5 worm cellular contexts compared by ENCODE assay signal in genomic region chrIV:16415100-16415973, ce11.
TF ChIP-seq lines count a peak whose summit lies in the region.

No protein-coding gene starts in this region.

TF ChIP-seq in whole organism, L1 larva, 84 proteins besides CTCF, POLR2A, EP300 and RAD21 (continues in another document):
- TF ChIP-seq ztf-11 (tag; optimal IDR thresholded peaks at IDR 0.05; lab: Kevin White, UChicago) (peak in 1 of 2 experiments; percentile 98), isw-1 (GFP tag; IDR thresholded peaks at IDR 0.05; lab: Robert Waterston, UW) (peak; percentile 73), elt-3 (tag; optimal IDR thresholded peaks at IDR 0.05; lab: Kevin White, UChicago) (peak in 2 of 6 experiments; percentile 42 to 64), tbx-2 (tag; optimal IDR thresholded peaks at IDR 0.05; lab: Kevin White, UChicago) (peak; percentile 91), hlh-4 (tag; optimal IDR thresholded peaks at IDR 0.05; lab: Kevin White, UChicago) (peak; percentile 94), nhr-90 (tag; optimal IDR thresholded peaks at IDR 0.05; lab: Kevin White, UChicago; ENCODE audit: poor library complexity) (peak; percentile 96), dpl-1 (GFP tag; optimal IDR thresholded peaks at IDR 0.05; lab: Kevin White, UChicago) (peak; percentile 92 to 97 (median 96)), aly-2 (tag; optimal IDR thresholded peaks at IDR 0.05; lab: Kevin White, UChicago) (peak; percentile 62), lin-14 (GFP tag; optimal IDR thresholded peaks at IDR 0.05; lab: Kevin White, UChicago) (peak; percentile 73), lsy-2 (tag; optimal IDR thresholded peaks at IDR 0.05; lab: Kevin White, UChicago) (peak; percentile 74 to 81), C34B4.2 (tag; optimal IDR thresholded peaks at IDR 0.05; lab: Kevin White, UChicago) (peak; percentile 41), F16B12.6 (tag; optimal IDR thresholded peaks at IDR 0.05; lab: Kevin White, UChicago) (peak; percentile 6), blmp-1 (tag; optimal IDR thresholded peaks at IDR 0.05; lab: Kevin White, UChicago) (peak; percentile 42), swsn-7 (tag; optimal IDR thresholded peaks at IDR 0.05; lab: Kevin White, UChicago) (peak; percentile 88), zag-1 (tag; optimal IDR thresholded peaks at IDR 0.05; lab: Kevin White, UChicago) (no peak), hlh-17 (GFP tag; optimal IDR thresholded peaks at IDR 0.05; lab: Kevin White, UChicago; ENCODE audit: borderline replicate concordance) (peak; percentile 82), sptf-1 (tag; optimal IDR thresholded peaks at IDR 0.05; lab: Kevin White, UChicago) (no peak)

TF ChIP-seq in whole organism, L3 larva, 47 proteins besides CTCF, POLR2A, EP300 and RAD21 (continues in another document):
- TF ChIP-seq elt-2 (tag; optimal IDR thresholded peaks at IDR 0.05; lab: Kevin White, UChicago) (peak; percentile 5), unc-39 (tag; optimal IDR thresholded peaks at IDR 0.05; lab: Kevin White, UChicago) (no peak), ZK546.5 (tag; optimal IDR thresholded peaks at IDR 0.05; lab: Kevin White, UChicago) (no peak), tbx-2 (tag; optimal IDR thresholded peaks at IDR 0.05; lab: Kevin White, UChicago) (peak; percentile 14), skn-1 (tag; optimal IDR thresholded peaks at IDR 0.05; lab: Kevin White, UChicago) (peak; percentile 42), nhr-28 (tag; optimal IDR thresholded peaks at IDR 0.05; lab: Kevin White, UChicago) (no peak), nhr-67 (tag; optimal IDR thresholded peaks at IDR 0.05; lab: Kevin White, UChicago) (no peak), nhr-237 (tag; optimal IDR thresholded peaks at IDR 0.05; lab: Kevin White, UChicago) (no peak), elt-1 (tag; optimal IDR thresholded peaks at IDR 0.05; lab: Kevin White, UChicago) (no peak), lsy-12 (tag; optimal IDR thresholded peaks at IDR 0.05; lab: Kevin White, UChicago) (peak; percentile 67), nhr-12 (tag; optimal IDR thresholded peaks at IDR 0.05; lab: Kevin White, UChicago) (no peak), lin-39 (tag; optimal IDR thresholded peaks at IDR 0.05; lab: Kevin White, UChicago) (no peak), ztf-11 (tag; optimal IDR thresholded peaks at IDR 0.05; lab: Kevin White, UChicago) (no peak), jun-1 (tag; optimal IDR thresholded peaks at IDR 0.05; lab: Kevin White, UChicago) (no peak), sea-2 (GFP tag; optimal IDR thresholded peaks at IDR 0.05; lab: Kevin White, UChicago) (no peak), ama-1 (optimal IDR thresholded peaks at IDR 0.05; lab: Kevin White, UChicago) (no peak), ceh-16 (tag; optimal IDR thresholded peaks at IDR 0.05; lab: Kevin White, UChicago) (no peak), snpc-4 (tag; optimal IDR thresholded peaks at IDR 0.05; lab: Kevin White, UChicago) (peak; percentile 54), pqm-1 (tag; optimal IDR thresholded peaks at IDR 0.05; lab: Kevin White, UChicago) (no peak), R02D3.7 (tag; optimal IDR thresholded peaks at IDR 0.05; lab: Kevin White, UChicago) (peak; percentile 10)

TF ChIP-seq in whole organism, early embryonic, 17 proteins besides CTCF, POLR2A, EP300 and RAD21:
- TF ChIP-seq ceh-13 (GFP tag; optimal IDR thresholded peaks at IDR 0.05; lab: Kevin White, UChicago) (no peak), tbx-37 (GFP tag; conservative IDR thresholded peaks at IDR 0.05; lab: Robert Waterston, UW) (peak; percentile 80), tbx-11 (GFP tag; IDR thresholded peaks at IDR 0.05; lab: Robert Waterston, UW) (no peak), sea-1 (GFP tag; conservative IDR thresholded peaks at IDR 0.05; lab: Robert Waterston, UW) (0 out of 2 replicates have a peak, but pooled peaks have one; percentile 9), ets-7 (tag; optimal IDR thresholded peaks at IDR 0.05; lab: Kevin White, UChicago) (no peak), hnd-1 (tag; optimal IDR thresholded peaks at IDR 0.05; lab: Kevin White, UChicago) (no peak), hmbx-1 (tag; optimal IDR thresholded peaks at IDR 0.05; lab: Kevin White, UChicago) (no peak), aly-1 (tag; optimal IDR thresholded peaks at IDR 0.05; lab: Kevin White, UChicago) (no peak), flt-1 (GFP tag; IDR thresholded peaks at IDR 0.05; lab: Robert Waterston, UW) (no peak), F13C5.2 (tag; optimal IDR thresholded peaks at IDR 0.05; lab: Kevin White, UChicago) (peak; percentile 5), scrt-1 (GFP tag; IDR thresholded peaks at IDR 0.05; lab: Robert Waterston, UW) (no peak), pes-1 (GFP tag; IDR thresholded peaks at IDR 0.05; lab: Robert Waterston, UW) (peak; percentile 74)

TF ChIP-seq in whole organism, midembryonic, 9 proteins besides CTCF, POLR2A, EP300 and RAD21:
- TF ChIP-seq ztf-23 (GFP tag; IDR thresholded peaks at IDR 0.05; lab: Robert Waterston, UW), result peak; percentile 69
- TF ChIP-seq cog-1 (tag; optimal IDR thresholded peaks at IDR 0.05; lab: Kevin White, UChicago), result peak; percentile 26
- TF ChIP-seq med-1 (GFP tag; optimal IDR thresholded peaks at IDR 0.05; lab: Kevin White, UChicago; ENCODE audit: insufficient read depth), result no peak
- TF ChIP-seq flt-1 (GFP tag; IDR thresholded peaks at IDR 0.05; lab: Robert Waterston, UW), result peak; percentile 76
- TF ChIP-seq tab-1 (GFP tag; IDR thresholded peaks at IDR 0.05; lab: Robert Waterston, UW), result no peak
- no peak for TF ChIP-seq ref-1 (GFP tag; conservative IDR thresholded peaks at IDR 0.05; lab: Robert Waterston, UW)
- TF ChIP-seq T22C8.4 (GFP tag; IDR thresholded peaks at IDR 0.05; lab: Robert Waterston, UW), result peak; percentile 26; the same call in 1 of the 2 replicates
- 0 out of 2 replicates have a peak, but pooled peaks have one; percentile 35 for TF ChIP-seq ztf-29 (GFP tag; IDR thresholded peaks at IDR 0.05; lab: Robert Waterston, UW)
- TF ChIP-seq klf-2 (GFP tag; conservative IDR thresholded peaks at IDR 0.05; lab: Robert Waterston, UW), result peak; percentile 64

TF ChIP-seq in whole organism, young adult, 124 proteins besides CTCF, POLR2A, EP300 and RAD21 (continues in another document):
- peak; percentile 54 for TF ChIP-seq F33H1.4 (GFP tag; IDR thresholded peaks at IDR 0.05; lab: Robert Waterston, UW)
- TF ChIP-seq akir-1 (GFP tag; optimal IDR thresholded peaks at IDR 0.05; lab: Kevin White, UChicago), result no peak
- TF ChIP-seq ztf-3 (GFP tag; optimal IDR thresholded peaks at IDR 0.05; lab: Kevin White, UChicago), result no peak
- peak; percentile 92 for TF ChIP-seq ztf-25 (GFP tag; IDR thresholded peaks at IDR 0.05; lab: Robert Waterston, UW)
- TF ChIP-seq F10E7.11 (tag; optimal IDR thresholded peaks at IDR 0.05; lab: Kevin White, UChicago), result peak; percentile 19
- TF ChIP-seq tbx-9 (tag; optimal IDR thresholded peaks at IDR 0.05; lab: Kevin White, UChicago; ENCODE audit: borderline replicate concordance), result no peak
- no peak for TF ChIP-seq ztf-26 (tag; optimal IDR thresholded peaks at IDR 0.05; lab: Kevin White, UChicago)
- TF ChIP-seq F55B11.4 (tag; optimal IDR thresholded peaks at IDR 0.05; lab: Kevin White, UChicago; ENCODE audit: borderline replicate concordance, insufficient read depth), result no peak
- TF ChIP-seq dpl-1 (GFP tag; optimal IDR thresholded peaks at IDR 0.05; lab: Kevin White, UChicago), result peak; percentile 75
- TF ChIP-seq athp-1 (tag; optimal IDR thresholded peaks at IDR 0.05; lab: Kevin White, UChicago), result peak; percentile 74
- TF ChIP-seq lag-1 (GFP tag; IDR thresholded peaks at IDR 0.05; lab: Robert Waterston, UW), result no peak
- TF ChIP-seq xnd-1 (tag; optimal IDR thresholded peaks at IDR 0.05; lab: Kevin White, UChicago), result no peak
- TF ChIP-seq D2030.7 (GFP tag; IDR thresholded peaks at IDR 0.05; lab: Robert Waterston, UW), result peak; percentile 84
- TF ChIP-seq sptf-2 (GFP tag; optimal IDR thresholded peaks at IDR 0.05; lab: Kevin White, UChicago), result no peak
- peak; percentile 29 for TF ChIP-seq chd-7 (tag; optimal IDR thresholded peaks at IDR 0.05; lab: Kevin White, UChicago)
- no peak for TF ChIP-seq nfya-2 (GFP tag; IDR thresholded peaks at IDR 0.05; lab: Robert Waterston, UW)
- peak; percentile 56 for TF ChIP-seq repo-1 (tag; optimal IDR thresholded peaks at IDR 0.05; lab: Kevin White, UChicago)
- TF ChIP-seq egrh-3 (GFP tag; IDR thresholded peaks at IDR 0.05; lab: Robert Waterston, UW), result peak; percentile 22; the same call in 1 of the 2 replicates
- TF ChIP-seq nhr-179 (tag; optimal IDR thresholded peaks at IDR 0.05; lab: Kevin White, UChicago), result no peak
- TF ChIP-seq lin-54 (GFP tag; optimal IDR thresholded peaks at IDR 0.05; lab: Kevin White, UChicago), result peak; percentile 94
- TF ChIP-seq F39B2.1 (GFP tag; IDR thresholded peaks at IDR 0.05; lab: Robert Waterston, UW), result no peak
- TF ChIP-seq dpff-1 (tag; optimal IDR thresholded peaks at IDR 0.05; lab: Kevin White, UChicago), result no peak
- TF ChIP-seq F23B12.7 (tag; optimal IDR thresholded peaks at IDR 0.05; lab: Kevin White, UChicago; ENCODE audit: insufficient read depth), result no peak
- peak; percentile 58 for TF ChIP-seq madf-8 (GFP tag; conservative IDR thresholded peaks at IDR 0.05; lab: Robert Waterston, UW)
- TF ChIP-seq lir-1 (GFP tag; conservative IDR thresholded peaks at IDR 0.05; lab: Robert Waterston, UW), result peak; percentile 85
- TF ChIP-seq Y56A3A.18 (GFP tag; IDR thresholded peaks at IDR 0.05; lab: Robert Waterston, UW), result 0 out of 2 replicates have a peak, but pooled peaks have one; percentile 20
- peak; percentile 77 for TF ChIP-seq him-1 (tag; optimal IDR thresholded peaks at IDR 0.05; lab: Kevin White, UChicago)
- TF ChIP-seq hsf-1 (GFP tag; IDR thresholded peaks at IDR 0.05; lab: Robert Waterston, UW), result peak; percentile 62; the same call in 1 of the 2 replicates
- peak; percentile 93 for TF ChIP-seq hrde-1 (tag; optimal IDR thresholded peaks at IDR 0.05; lab: Kevin White, UChicago; ENCODE audit: borderline replicate concordance)
- TF ChIP-seq snpc-1.1 (tag; optimal IDR thresholded peaks at IDR 0.05; lab: Kevin White, UChicago; ENCODE audit: insufficient read depth), result no peak
- TF ChIP-seq rec-8 (tag; optimal IDR thresholded peaks at IDR 0.05; lab: Kevin White, UChicago), result peak; percentile 48 to 69
- TF ChIP-seq efl-1 (GFP tag; optimal IDR thresholded peaks at IDR 0.05; lab: Kevin White, UChicago), result peak; percentile 81
- no peak for TF ChIP-seq unc-62 (GFP tag; optimal IDR thresholded peaks at IDR 0.05; lab: Kevin White, UChicago)
- peak; percentile 58; the same call in 1 of the 2 replicates for TF ChIP-seq sea-2 (GFP tag; IDR thresholded peaks at IDR 0.05; lab: Robert Waterston, UW)
- TF ChIP-seq lin-26 (GFP tag; IDR thresholded peaks at IDR 0.05; lab: Robert Waterston, UW), result no peak
- TF ChIP-seq madf-10 (tag; optimal IDR thresholded peaks at IDR 0.05; lab: Kevin White, UChicago), result peak; percentile 31
- no peak for TF ChIP-seq pha-4 (tag; optimal IDR thresholded peaks at IDR 0.05; lab: Kevin White, UChicago)
- no peak; the same call in 1 of the 2 replicates for TF ChIP-seq C06A6.2 (GFP tag; conservative IDR thresholded peaks at IDR 0.05; lab: Robert Waterston, UW)
- peak; percentile 74 for TF ChIP-seq mcd-1 (GFP tag; IDR thresholded peaks at IDR 0.05; lab: Robert Waterston, UW)

Comparison
In these comparisons a context has a peak if more than half of its experiments do, and no peak if none do; other contexts are left out.
1. Of the 8 proteins assayed by ChIP-seq in both whole organism, young adult and whole organism, L1 larva: peak only in whole organism, young adult: none; only in whole organism, L1 larva: nhr-90; in both: dpl-1, efl-1, lin-35, snpc-4 and unc-130; in neither: 1; mixed calls (peak in some experiments, not most) for 1.